Comparison of ENCODE assay signal across 3 worm cellular contexts in the genomic region with DNA sequence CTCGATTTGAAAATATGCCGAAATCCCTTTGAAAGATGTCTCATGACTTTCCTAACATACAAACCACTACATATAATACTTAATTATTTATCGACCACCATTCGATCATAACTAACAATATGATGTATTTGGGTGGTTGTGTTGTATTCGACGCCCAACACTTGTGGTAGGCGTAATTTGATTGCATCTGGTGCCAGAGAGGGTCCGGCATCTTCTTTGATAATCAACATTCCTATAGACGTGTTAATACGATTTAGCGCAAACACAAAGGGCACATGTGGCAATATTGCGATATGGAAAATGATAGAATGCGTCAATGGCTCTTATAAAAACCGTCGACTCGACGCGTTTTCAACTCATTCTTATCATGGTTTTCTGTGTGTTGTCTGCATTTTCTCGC.
A peak's percentile ranks its signal among the peaks of the same experiment; 100 is the strongest.
TF ChIP-seq lines count a peak whose summit lies in the region.

No protein-coding gene starts in this region.

TF ChIP-seq in whole organism, L1 larva, 84 proteins besides CTCF, POLR2A, EP300 and RAD21:
- TF ChIP-seq lin-14 (GFP tag; optimal IDR thresholded peaks at IDR 0.05; lab: Kevin White, UChicago) = peak; percentile 15
- no peak for TF ChIP-seq nhr-12 (tag; optimal IDR thresholded peaks at IDR 0.05; lab: Kevin White, UChicago)
TF ChIP-seq in whole organism, L1 larva: peak in this region for 1.

TF ChIP-seq in whole organism, late embryonic, 69 proteins besides CTCF, POLR2A, EP300 and RAD21:
- TF ChIP-seq unc-42 (tag; optimal IDR thresholded peaks at IDR 0.05; lab: Kevin White, UChicago) = peak; percentile 60
- no peak for TF ChIP-seq pqm-1 (tag; optimal IDR thresholded peaks at IDR 0.05; lab: Kevin White, UChicago)
- no peak for TF ChIP-seq rnt-1 (tag; optimal IDR thresholded peaks at IDR 0.05; lab: Kevin White, UChicago)
- TF ChIP-seq hlh-15 (tag; optimal IDR thresholded peaks at IDR 0.05; lab: Kevin White, UChicago) = no peak
- no peak for TF ChIP-seq dve-1 (tag; optimal IDR thresholded peaks at IDR 0.05; lab: Kevin White, UChicago)
- no peak for TF ChIP-seq fkh-6 (tag; optimal IDR thresholded peaks at IDR 0.05; lab: Kevin White, UChicago)

TF ChIP-seq in whole organism, mixed stage, embryonic, 35 proteins besides CTCF, POLR2A, EP300 and RAD21:
- TF ChIP-seq ceh-39 (tag; optimal IDR thresholded peaks at IDR 0.05; lab: Kevin White, UChicago) = no peak
- TF ChIP-seq hlh-1 (tag; optimal IDR thresholded peaks at IDR 0.05; lab: Kevin White, UChicago) = no peak
- TF ChIP-seq unc-39 (tag; optimal IDR thresholded peaks at IDR 0.05; lab: Kevin White, UChicago) = no peak
- TF ChIP-seq ces-1 (GFP tag; optimal IDR thresholded peaks at IDR 0.05; lab: Kevin White, UChicago) = peak; percentile 74
- no peak for TF ChIP-seq sem-2 (GFP tag; optimal IDR thresholded peaks at IDR 0.05; lab: Kevin White, UChicago)
- TF ChIP-seq zip-8 (tag; optimal IDR thresholded peaks at IDR 0.05; lab: Kevin White, UChicago) = no peak
